Worm (Caenorhabditis elegans): ENCODE measurements around the gene fbxb-11.

The fbxb-11 gene

ce11 chrII:1712938-1713337 lies 11.5 kb upstream of the fbxb-11 start, which contains the start of gene btb-7:
Gene btb-7, plus strand, starts transcription at chrII:1713238.
- TF ChIP-seq nhr-85 (tag) (no peak), ces-1 (GFP tag; optimal IDR thresholded peaks at IDR 0.05) (no peak), pag-3 (tag; optimal IDR thresholded peaks at IDR 0.05; ENCODE audit: borderline replicate concordance, insufficient read depth) (no peak), lin-13 (GFP tag; optimal IDR thresholded peaks at IDR 0.05) (no peak), nhr-20 (tag; optimal IDR thresholded peaks at IDR 0.05) (no peak), efl-1 (optimal IDR thresholded peaks at IDR 0.05) (no peak), efl-1 (GFP tag; optimal IDR thresholded peaks at IDR 0.05 in 1 of 2) (no peak), nhr-28 (tag; optimal IDR thresholded peaks at IDR 0.05) (no peak), nhr-84 (tag; optimal IDR thresholded peaks at IDR 0.05) (no peak), ceh-82 (tag; optimal IDR thresholded peaks at IDR 0.05) (no peak), nhr-77 (tag; optimal IDR thresholded peaks at IDR 0.05) (no peak), fos-1 (tag; optimal IDR thresholded peaks at IDR 0.05) (no peak), nhr-11 (tag; optimal IDR thresholded peaks at IDR 0.05) (no peak), lsy-2 (tag; optimal IDR thresholded peaks at IDR 0.05) (no peak)

DNA sequence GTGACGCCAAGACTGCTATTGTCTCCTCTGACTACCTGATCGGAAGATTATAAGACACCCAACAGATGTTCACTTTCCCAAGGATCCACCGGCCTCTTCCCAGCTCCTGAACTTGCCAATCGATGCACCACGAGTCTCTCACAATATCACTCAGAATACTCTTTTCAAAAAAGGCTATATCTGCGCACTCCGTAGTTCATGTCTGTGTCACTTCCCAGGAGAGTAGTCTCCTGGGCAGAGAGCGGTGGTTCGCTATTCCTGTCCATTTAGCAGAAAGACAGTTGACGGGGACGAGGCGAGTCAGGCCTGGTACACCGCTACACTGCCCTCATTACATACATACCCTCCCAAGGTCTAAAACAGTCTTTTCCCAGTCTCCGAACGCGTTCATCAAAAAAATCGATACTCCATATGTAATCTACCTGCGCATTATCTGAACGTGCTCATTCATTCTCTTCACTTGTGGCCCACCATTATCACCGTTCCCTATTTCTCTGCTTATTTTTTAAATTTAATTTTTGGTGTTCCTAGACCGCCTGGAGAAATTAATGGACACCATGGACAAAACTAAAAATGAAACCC lies 9.6 kb upstream of the fbxb-11 start, which contains the start of gene btb-6:
Gene btb-6, plus strand, starts transcription at position 532 of the 582 bp plus-strand sequence.
- TF ChIP-seq sup-37 (GFP tag; optimal IDR thresholded peaks at IDR 0.05) (no peak), ceh-8 (GFP tag; optimal IDR thresholded peaks at IDR 0.05) (no peak), hpl-2 (GFP tag; optimal IDR thresholded peaks at IDR 0.05) (no peak), nhr-19 (GFP tag; conservative IDR thresholded peaks at IDR 0.05) (no peak), pag-3 (tag; optimal IDR thresholded peaks at IDR 0.05; ENCODE audit: borderline replicate concordance, insufficient read depth) (no peak), nhr-237 (tag; optimal IDR thresholded peaks at IDR 0.05) (no peak), hlh-4 (tag; optimal IDR thresholded peaks at IDR 0.05) (no peak), zip-4 (GFP tag; optimal IDR thresholded peaks at IDR 0.05) (no peak), fkh-8 (tag; optimal IDR thresholded peaks at IDR 0.05) (no peak), lir-3 (tag; optimal IDR thresholded peaks at IDR 0.05; ENCODE audit: poor library complexity) (no peak), dsc-1 (tag; optimal IDR thresholded peaks at IDR 0.05) (no peak), egl-27 (tag; optimal IDR thresholded peaks at IDR 0.05) (no peak), isw-1 (GFP tag; IDR thresholded peaks at IDR 0.05) (no peak), jun-1 (tag; optimal IDR thresholded peaks at IDR 0.05) (no peak), nhr-85 (tag) (no peak), lin-15B (tag; optimal IDR thresholded peaks at IDR 0.05) (no peak)

DNA sequence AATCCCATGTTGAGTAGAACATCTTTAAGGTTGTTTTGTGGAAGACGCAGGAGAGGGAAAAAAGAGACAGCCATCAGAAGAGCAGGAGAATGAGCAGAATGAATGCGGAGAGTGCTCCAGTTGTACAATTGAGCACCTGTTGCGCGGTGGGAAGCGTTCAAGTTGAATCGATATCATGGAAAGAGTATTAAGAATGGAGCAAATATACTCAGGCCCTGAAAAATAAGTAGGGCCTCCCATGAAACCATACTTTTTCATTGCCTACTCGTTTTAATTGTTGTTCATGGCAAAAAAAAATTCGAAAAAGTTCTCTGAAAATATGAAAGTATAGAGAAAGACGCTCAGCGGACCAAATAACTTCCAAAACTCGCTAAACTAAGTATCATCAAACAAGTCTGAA lies 5.3 kb upstream of the fbxb-11 start, which contains the start of gene fbxb-48:
Gene fbxb-48, minus strand, starts transcription at position 101 of the 400 bp plus-strand sequence.
- TF ChIP-seq mep-1 (tag; optimal IDR thresholded peaks at IDR 0.05) = no peak
- TF ChIP-seq ceh-90 (tag; optimal IDR thresholded peaks at IDR 0.05) = no peak
- no peak for TF ChIP-seq nhr-71 (tag; optimal IDR thresholded peaks at IDR 0.05)
- TF ChIP-seq pag-3 (tag; optimal IDR thresholded peaks at IDR 0.05; ENCODE audit: borderline replicate concordance, insufficient read depth) = no peak
- no peak for TF ChIP-seq lin-39 (tag; optimal IDR thresholded peaks at IDR 0.05)
- no peak for TF ChIP-seq zag-1 (tag; optimal IDR thresholded peaks at IDR 0.05)
- no peak for TF ChIP-seq fkh-4 (tag; optimal IDR thresholded peaks at IDR 0.05; ENCODE audit: borderline replicate concordance)
- TF ChIP-seq lin-15B (tag; optimal IDR thresholded peaks at IDR 0.05) = no peak
- no peak for TF ChIP-seq nhr-85 (tag)
- TF ChIP-seq sup-37 (GFP tag; optimal IDR thresholded peaks at IDR 0.05) = no peak

- TF ChIP-seq nhr-77 (tag; optimal IDR thresholded peaks at IDR 0.05) (no peak), nhr-237 (tag; optimal IDR thresholded peaks at IDR 0.05) (no peak), tlp-1 (tag; optimal IDR thresholded peaks at IDR 0.05) (no peak), blmp-1 (tag; optimal IDR thresholded peaks at IDR 0.05) (no peak), unc-30 (tag; optimal IDR thresholded peaks at IDR 0.05) (no peak), swsn-7 (tag; optimal IDR thresholded peaks at IDR 0.05) (no peak), ceh-8 (GFP tag; optimal IDR thresholded peaks at IDR 0.05) (no peak), mef-2 (tag; optimal IDR thresholded peaks at IDR 0.05) (no peak)
Observed at ce11 chrII:1722394-1722793, 2.0 kb upstream of the fbxb-11 start, which contains the start of the genes fbxb-5 and btb-8. Gene fbxb-5, minus strand, starts transcription at chrII:1722494. Gene btb-8, plus strand, starts transcription at chrII:1722770.
